Worm (Caenorhabditis elegans) whole organism, L4 larva: Measurements from ENCODE around the gene Y55F3AM.11.

Experiments
- D1046.2 ChIP-seq: fragments of 200-800 bp; sonication (Bioruptor generic); IDR thresholded peaks from 2 replicates; pipeline ENCODE4 v1.3.6; 2022; ENCODE audit warnings: missing genetic modification characterization, missing compliant biosample characterization
- F10B5.3 ChIP-seq: sonication (generic microtip); optimal IDR thresholded peaks from 2 replicates; lab custom pipeline; 2016; ENCODE audit warnings: mild to moderate bottlenecking, missing genetic modification characterization, missing compliant biosample characterization
- F44E2.7 ChIP-seq: fragments of 200-800 bp; sonication (Bioruptor generic); IDR thresholded peaks from 2 replicates; pipeline ENCODE4 v2.1.2; 2022; ENCODE audit warnings: missing genetic modification characterization, missing compliant biosample characterization
- R02D3.7 ChIP-seq: fragments of 150-350 bp; sonication (generic microtip); optimal IDR thresholded peaks from 3 replicates; lab custom pipeline; 2014; ENCODE audit warnings: missing biosample characterization, missing genetic modification characterization
- T20F7.1 ChIP-seq: fragments of 200-800 bp; sonication (Bioruptor generic); optimal IDR thresholded peaks from 2 replicates; lab custom pipeline; 2018; ENCODE audit warnings: mild to moderate bottlenecking, missing genetic modification characterization, missing compliant biosample characterization
- T26A8.4 ChIP-seq: fragments of 200-800 bp; sonication (Bioruptor generic); IDR thresholded peaks from 2 replicates; pipeline ENCODE4 v1.3.6; 2022; ENCODE audit warnings: missing genetic modification characterization, missing compliant biosample characterization
- aha-1 ChIP-seq: fragments of 150-350 bp; peaks from one replicate; lab custom pipeline; 2014; ENCODE audit warnings: missing biosample characterization, missing genetic modification characterization
- ama-1 ChIP-seq: fragments of 150-350 bp; optimal IDR thresholded peaks from 2 replicates; lab custom pipeline; 2014; ENCODE audit warnings: inconsistent platforms, mixed read lengths
- attf-4 ChIP-seq: sonication (generic microtip); optimal IDR thresholded peaks from 3 replicates; lab custom pipeline; 2017; ENCODE audit warnings: missing biosample characterization, missing genetic modification characterization
- ceh-20 ChIP-seq: fragments of 200-800 bp; sonication (Bioruptor generic); IDR thresholded peaks from 2 replicates; pipeline ENCODE4 v1.3.6; 2022; ENCODE audit warnings: missing genetic modification reagents, missing genetic modification characterization, missing compliant biosample characterization
- ceh-28 ChIP-seq: fragments of 150-350 bp; optimal IDR thresholded peaks from 2 replicates; lab custom pipeline; 2014; ENCODE audit warnings: missing biosample characterization, missing genetic modification reagents, missing genetic modification characterization
- ceh-62 ChIP-seq: sonication (generic microtip); optimal IDR thresholded peaks from 2 replicates; lab custom pipeline; 2017; ENCODE audit warnings: missing biosample characterization, missing genetic modification characterization
- ctbp-1 ChIP-seq: fragments of 200-800 bp; sonication (Bioruptor generic); IDR thresholded peaks from 2 replicates; pipeline ENCODE4 v1.3.6; 2022; ENCODE audit warnings: missing genetic modification reagents, missing genetic modification characterization, missing compliant biosample characterization
- daf-16 ChIP-seq, 3 experiments: sonication (generic microtip); optimal IDR thresholded peaks; 2 replicates each; lab custom pipeline; 2016 to 2017; ENCODE audit warnings: missing genetic modification characterization in 3 of 3, missing genetic modification reagents in 3 of 3, mild to moderate bottlenecking in 2 of 3, missing compliant biosample characterization in 2 of 3, missing biosample characterization in 1 of 3, moderate library complexity in 1 of 3
- daf-19 ChIP-seq: fragments of 200-800 bp; sonication (Bioruptor generic); conservative IDR thresholded peaks from 2 replicates; pipeline ENCODE4 v1.3.6; 2022; ENCODE audit warnings: missing genetic modification characterization, missing compliant biosample characterization
- dmd-8 ChIP-seq: fragments of 200-800 bp; sonication (Bioruptor generic); IDR thresholded peaks from 2 replicates; pipeline ENCODE4 v1.3.6; 2022; ENCODE audit warnings: missing genetic modification characterization, missing compliant biosample characterization
- dpl-1 ChIP-seq: fragments of 150-350 bp; optimal IDR thresholded peaks from 2 replicates; lab custom pipeline; 2014; ENCODE audit warnings: missing biosample characterization, missing genetic modification reagents, missing genetic modification characterization
- dve-1 ChIP-seq: sonication (generic microtip); optimal IDR thresholded peaks from 2 replicates; lab custom pipeline; 2017; ENCODE audit warnings: antibody characterized with exemption, mild to moderate bottlenecking, missing genetic modification characterization, missing compliant biosample characterization; ENCODE audit not compliant: insufficient read depth
- fos-1 ChIP-seq: fragments of 150-350 bp; optimal IDR thresholded peaks from 2 replicates; lab custom pipeline; 2014; ENCODE audit warnings: missing biosample characterization, missing genetic modification characterization
- hif-1 ChIP-seq, 2 experiments: sonication (generic microtip); optimal IDR thresholded peaks; 2 replicates each; lab custom pipeline; 2016 to 2017; ENCODE audit warnings: missing compliant biosample characterization in 2 of 2, missing genetic modification characterization in 2 of 2, missing genetic modification reagents in 2 of 2, missing genotype in 2 of 2, mild to moderate bottlenecking in 1 of 2
- hlh-11 ChIP-seq: fragments of 200-800 bp; sonication (Bioruptor generic); optimal IDR thresholded peaks from 2 replicates; lab custom pipeline; 2018; ENCODE audit warnings: mild to moderate bottlenecking, missing genetic modification characterization, missing compliant biosample characterization
- hlh-30 ChIP-seq: sonication (generic microtip); optimal IDR thresholded peaks from 2 replicates; lab custom pipeline; 2017; ENCODE audit warnings: antibody characterized with exemption, mild to moderate bottlenecking, missing genetic modification characterization, missing compliant biosample characterization; ENCODE audit not compliant: insufficient read depth
- lin-38 ChIP-seq: fragments of 200-800 bp; sonication (Bioruptor generic); IDR thresholded peaks from 2 replicates; pipeline ENCODE4 v1.3.6; 2022; ENCODE audit warnings: missing genetic modification reagents, missing genetic modification characterization, missing compliant biosample characterization
- lir-3 ChIP-seq: sonication (generic microtip); optimal IDR thresholded peaks from 2 replicates; lab custom pipeline; 2016; ENCODE audit warnings: mild to moderate bottlenecking, missing genetic modification characterization, missing compliant biosample characterization
- lsy-2 ChIP-seq, 2 experiments: fragments of 150-350 bp in 1 of 2; sonication (generic microtip) in 1 of 2; optimal IDR thresholded peaks; 2 replicates each; lab custom pipeline; 2014 to 2017; ENCODE audit warnings: missing biosample characterization in 2 of 2, missing genetic modification characterization in 2 of 2
- mxl-3 ChIP-seq: fragments of 200-800 bp; sonication (Bioruptor generic); optimal IDR thresholded peaks from 2 replicates; lab custom pipeline; 2018; ENCODE audit warnings: mild to moderate bottlenecking, missing genetic modification characterization, missing compliant biosample characterization
- nhr-11 ChIP-seq: fragments of 150-350 bp; optimal IDR thresholded peaks from 2 replicates; lab custom pipeline; 2014; ENCODE audit warnings: missing biosample characterization, missing genetic modification characterization
- nhr-111 ChIP-seq: fragments of 200-800 bp; sonication (Bioruptor generic); optimal IDR thresholded peaks from 2 replicates; lab custom pipeline; 2018; ENCODE audit warnings: mild to moderate bottlenecking, missing genetic modification characterization, missing compliant biosample characterization
- nhr-237 ChIP-seq: sonication (generic microtip); optimal IDR thresholded peaks from 2 replicates; lab custom pipeline; 2017; ENCODE audit warnings: missing biosample characterization, missing genetic modification characterization
- nhr-48 ChIP-seq: sonication (generic microtip); optimal IDR thresholded peaks from 2 replicates; lab custom pipeline; 2016; ENCODE audit warnings: mild to moderate bottlenecking, missing genetic modification characterization, missing compliant biosample characterization
- rbr-2 ChIP-seq: sonication (generic microtip); optimal IDR thresholded peaks from 2 replicates; lab custom pipeline; 2016; ENCODE audit warnings: missing genotype, missing genetic modification characterization, missing compliant biosample characterization
- skn-1 ChIP-seq: fragments of 150-350 bp; optimal IDR thresholded peaks from 2 replicates; lab custom pipeline; 2014; ENCODE audit warnings: missing biosample characterization, missing genetic modification characterization
- unc-130 ChIP-seq: sonication (generic microtip); optimal IDR thresholded peaks from 2 replicates; lab custom pipeline; 2016; ENCODE audit warnings: missing genetic modification reagents, missing genetic modification characterization, missing compliant biosample characterization
- vab-7 ChIP-seq: fragments of 200-800 bp; sonication (Bioruptor generic); IDR thresholded peaks from 2 replicates; pipeline ENCODE4 v1.3.6; 2022; ENCODE audit warnings: missing genetic modification reagents, missing genetic modification characterization, missing compliant biosample characterization
- zfp-2 ChIP-seq: sonication (generic microtip); optimal IDR thresholded peaks from 2 replicates; lab custom pipeline; 2016; ENCODE audit warnings: mild to moderate bottlenecking, missing genetic modification characterization, missing compliant biosample characterization
- zfp-3 ChIP-seq: fragments of 200-800 bp; sonication (Bioruptor generic); conservative IDR thresholded peaks from 2 replicates; pipeline ENCODE4 v1.3.6; 2022; ENCODE audit warnings: missing genetic modification reagents, missing genetic modification characterization, missing compliant biosample characterization

Y55F3AM.11 gene

ce11 chrIV:1009546-1009945 is 34.6 kb downstream of the Y55F3AM.11 start, which contains the start of gene Y55F3AM.9 (continued):
- TF ChIP-seq vab-7 = 0 out of 2 replicates have a peak, but pooled peaks have one; percentile 21
- TF ChIP-seq lsy-2 (tag; optimal IDR thresholded peaks at IDR 0.05; lab: Kevin White, UChicago) = peak; percentile 14 to 60
- TF ChIP-seq ama-1 (lab: Kevin White, UChicago) = peak; percentile 40
- no peak for TF ChIP-seq daf-19 (GFP tag; lab: Robert Waterston, UW)
- TF ChIP-seq lin-38 (GFP tag; lab: Robert Waterston, UW) = peak; percentile 57
- TF ChIP-seq hlh-11 (tag; lab: Kevin White, UChicago) = peak; percentile 30
- TF ChIP-seq hlh-30 (tag; lab: Kevin White, UChicago) = peak; percentile 96
- TF ChIP-seq dpl-1 (GFP tag; lab: Kevin White, UChicago) = peak; percentile 39
- TF ChIP-seq nhr-11 (tag; lab: Kevin White, UChicago) = peak; percentile 9
- peak in 1 of 2 experiments; percentile 55 for TF ChIP-seq hif-1 (tag; optimal IDR thresholded peaks at IDR 0.05; lab: Kevin White, UChicago)
- no peak for TF ChIP-seq zfp-3 (GFP tag; lab: Robert Waterston, UW)

ce11 chrIV:1006662-1007061 is 37.5 kb downstream of the Y55F3AM.11 start:
- TF ChIP-seq dve-1 (tag; lab: Kevin White, UChicago) = no peak
- no peak for TF ChIP-seq ceh-62 (tag; lab: Kevin White, UChicago)
- TF ChIP-seq aha-1 (tag; lab: Kevin White, UChicago) = peak; percentile 6
- TF ChIP-seq ceh-28 = peak; percentile 83
- TF ChIP-seq rbr-2 (tag; lab: Kevin White, UChicago) = no peak

ce11 chrIV:1005761-1006160 is 38.4 kb downstream of the Y55F3AM.11 start, which contains the start of gene immp-2:
TSS of gene immp-2 (minus strand) at chrIV:1005861.
- no peak for TF ChIP-seq hif-1 (tag; optimal IDR thresholded peaks at IDR 0.05; lab: Kevin White, UChicago)
- no peak for TF ChIP-seq D1046.2 (GFP tag; lab: Robert Waterston, UW)
- no peak for TF ChIP-seq fos-1
- no peak for TF ChIP-seq T26A8.4 (GFP tag; lab: Robert Waterston, UW)
- no peak for TF ChIP-seq nhr-237 (tag; lab: Kevin White, UChicago)
- TF ChIP-seq mxl-3 = no peak
- no peak for TF ChIP-seq dve-1 (tag; lab: Kevin White, UChicago)
- no peak for TF ChIP-seq unc-130
- TF ChIP-seq ceh-20 (GFP tag; lab: Robert Waterston, UW) = no peak
- TF ChIP-seq lir-3 (tag; lab: Kevin White, UChicago) = no peak
- TF ChIP-seq rbr-2 (tag; lab: Kevin White, UChicago) = no peak
- TF ChIP-seq F44E2.7 (GFP tag; lab: Robert Waterston, UW) = no peak
- TF ChIP-seq aha-1 (tag; lab: Kevin White, UChicago) = no peak
- TF ChIP-seq zfp-2 = no peak
- no peak for TF ChIP-seq attf-4 (tag; lab: Kevin White, UChicago)
- no peak for TF ChIP-seq nhr-48 (tag; lab: Kevin White, UChicago)
- no peak for TF ChIP-seq daf-16 (GFP tag; optimal IDR thresholded peaks at IDR 0.05; lab: Kevin White, UChicago)
- TF ChIP-seq daf-16 (tag; optimal IDR thresholded peaks at IDR 0.05; lab: Kevin White, UChicago) = no peak
- no peak for TF ChIP-seq dmd-8 (GFP tag; lab: Robert Waterston, UW)
- no peak for TF ChIP-seq F10B5.3 (tag; lab: Kevin White, UChicago)
- TF ChIP-seq nhr-111 (GFP tag; lab: Kevin White, UChicago) = no peak

- TF ChIP-seq ceh-28 (peak; percentile 97), R02D3.7 (tag; lab: Kevin White, UChicago) (no peak)
Observed at ce11 chrIV:1000441-1000840, 43.7 kb downstream of the Y55F3AM.11 start.

- TF ChIP-seq ctbp-1 (GFP tag; lab: Robert Waterston, UW) (no peak), ceh-28 (peak; percentile 99), F44E2.7 (GFP tag; lab: Robert Waterston, UW) (no peak), T20F7.1 (GFP tag; lab: Kevin White, UChicago) (no peak), skn-1 (tag; lab: Kevin White, UChicago) (no peak)
Observed at ce11 chrIV:999675-1000074, 44.5 kb downstream of the Y55F3AM.11 start.
